Worm (Caenorhabditis elegans) whole organism, L4/young adult: ENCODE results near the gene zip-8.

Experiments used
- W03F9.2 ChIP-seq: fragments of 150-350 bp; optimal IDR thresholded peaks from 2 replicates; lab custom pipeline; 2014; ENCODE audit warnings: missing biosample characterization, missing genetic modification characterization
- him-1 ChIP-seq: sonication (generic microtip); optimal IDR thresholded peaks from 2 replicates; lab custom pipeline; 2016; ENCODE audit warnings: missing genotype, missing genetic modification reagents, missing genetic modification characterization, missing compliant biosample characterization

- TF ChIP-seq W03F9.2 (tag; lab: Kevin White, UChicago) = no peak
- no peak for TF ChIP-seq him-1
These were observed 18.9 kb upstream of the zip-8 start, which contains the start of gene algn-1 for ce11 chrIII:6459820-6460219.
